Worm (Caenorhabditis elegans): ENCODE results near the gene Y69A2AR.1.

The Y69A2AR.1 gene

DNA sequence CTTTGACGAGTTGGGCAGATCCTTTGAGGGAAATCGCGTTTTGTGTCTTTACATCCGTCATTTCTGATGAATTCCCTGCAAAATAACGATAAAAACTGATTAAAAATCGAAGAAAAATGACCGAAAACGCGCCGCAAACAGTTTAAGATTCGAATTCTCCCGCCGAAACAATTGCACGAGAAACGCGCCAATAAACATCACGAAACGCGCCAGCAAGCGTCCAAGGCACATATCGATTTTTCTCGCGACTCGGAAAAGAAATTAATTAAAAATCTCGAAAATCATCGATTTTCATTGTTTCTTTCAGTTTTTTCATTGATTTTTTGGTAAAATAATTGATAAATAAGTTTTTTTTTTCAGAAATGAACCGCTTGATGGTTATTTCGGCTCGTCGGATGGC lies 25.9 kb upstream of the Y69A2AR.1 start, which contains the start of the genes mdf-2 and nduv-3 (continued):
- TF ChIP-seq pbrm-1 (GFP tag; IDR thresholded peaks at IDR 0.05) (peak; percentile 75), Y67H2A.10 (GFP tag; conservative IDR thresholded peaks at IDR 0.05) (no peak), egl-44 (GFP tag; IDR thresholded peaks at IDR 0.05) (0 out of 2 replicates have a peak, but pooled peaks have one; percentile 36), attf-5 (GFP tag; optimal IDR thresholded peaks at IDR 0.05) (peak; percentile 83), nfya-2 (GFP tag; IDR thresholded peaks at IDR 0.05) (no peak), C17E4.6 (GFP tag; IDR thresholded peaks at IDR 0.05) (peak; percentile 49; the same call in 1 of the 2 replicates), ceh-58 (GFP tag; IDR thresholded peaks at IDR 0.05) (no peak), bed-2 (GFP tag; IDR thresholded peaks at IDR 0.05) (no peak), ceh-79 (tag; optimal IDR thresholded peaks at IDR 0.05) (no peak), fkh-3 (tag; optimal IDR thresholded peaks at IDR 0.05) (no peak), F33H1.4 (GFP tag; IDR thresholded peaks at IDR 0.05) (peak; percentile 70), tbx-9 (tag; optimal IDR thresholded peaks at IDR 0.05; ENCODE audit: borderline replicate concordance) (no peak), dpl-1 (GFP tag; optimal IDR thresholded peaks at IDR 0.05) (peak; percentile 77), ztf-22 (GFP tag; optimal IDR thresholded peaks at IDR 0.05) (no peak), sdz-38 (tag; optimal IDR thresholded peaks at IDR 0.05) (no peak), tbp1 (GFP tag; optimal IDR thresholded peaks at IDR 0.05) (peak; percentile 52), rec-8 (tag; optimal IDR thresholded peaks at IDR 0.05) (no peak), egrh-3 (GFP tag; IDR thresholded peaks at IDR 0.05) (no peak), gei-17 (GFP tag; optimal IDR thresholded peaks at IDR 0.05) (no peak), Y53G8AR.9 (GFP tag; conservative IDR thresholded peaks at IDR 0.05) (peak; percentile 49; the same call in 1 of the 2 replicates), madf-8 (GFP tag; conservative IDR thresholded peaks at IDR 0.05) (peak; percentile 69), C06A6.2 (GFP tag; conservative IDR thresholded peaks at IDR 0.05) (no peak), aptf-3 (GFP tag; IDR thresholded peaks at IDR 0.05) (no peak), madf-6 (GFP tag; IDR thresholded peaks at IDR 0.05) (peak; percentile 88), B0035.1 (tag; optimal IDR thresholded peaks at IDR 0.05) (no peak), rpc-1 (optimal IDR thresholded peaks at IDR 0.05) (no peak), rpc-1 (tag; optimal IDR thresholded peaks at IDR 0.05) (no peak), nfyb-1 (GFP tag; IDR thresholded peaks at IDR 0.05) (peak; percentile 65), akir-1 (GFP tag; optimal IDR thresholded peaks at IDR 0.05) (no peak), nhr-90 (tag; optimal IDR thresholded peaks at IDR 0.05) (no peak), F57C9.4 (tag; optimal IDR thresholded peaks at IDR 0.05) (no peak), chd-7 (tag; optimal IDR thresholded peaks at IDR 0.05) (no peak), B0019.2 (GFP tag; conservative IDR thresholded peaks at IDR 0.05) (no peak), F49E8.2 (tag; optimal IDR thresholded peaks at IDR 0.05; ENCODE audit: insufficient read depth) (no peak), F23B12.7 (tag; optimal IDR thresholded peaks at IDR 0.05; ENCODE audit: insufficient read depth) (peak; percentile 9), ama-1 (optimal IDR thresholded peaks at IDR 0.05) (no peak), ama-1 (GFP tag; optimal IDR thresholded peaks at IDR 0.05) (no peak), atf-7 (tag; optimal IDR thresholded peaks at IDR 0.05) (no peak), zfh-2 (GFP tag; conservative IDR thresholded peaks at IDR 0.05) (0 out of 2 replicates have a peak, but pooled peaks have one; percentile 25), snpc-4 (GFP tag; optimal IDR thresholded peaks at IDR 0.05) (no peak), snpc-4 (tag; optimal IDR thresholded peaks at IDR 0.05) (peak in 3 of 4 experiments; percentile 33 to 44 (median 36)), Y53F4B.3 (GFP tag; IDR thresholded peaks at IDR 0.05) (no peak), lir-1 (GFP tag; conservative IDR thresholded peaks at IDR 0.05) (no peak), F39B2.1 (GFP tag; IDR thresholded peaks at IDR 0.05) (no peak), ztf-6 (GFP tag; IDR thresholded peaks at IDR 0.05) (no peak), snpc-1.3 (tag; optimal IDR thresholded peaks at IDR 0.05; ENCODE audit: insufficient read depth) (no peak), dpff-1 (tag; optimal IDR thresholded peaks at IDR 0.05) (no peak), D2030.7 (GFP tag; IDR thresholded peaks at IDR 0.05) (peak; percentile 55; the same call in 1 of the 2 replicates), K12H6.12 (tag; optimal IDR thresholded peaks at IDR 0.05) (no peak), cebp-2 (GFP tag; IDR thresholded peaks at IDR 0.05) (no peak)

Measured in whole organism, young adult.